Fruit fly (Drosophila melanogaster): ENCODE measurements around the gene Stt3A.

Stt3A gene

dm6 chrX:21044831-21045447, 8.8 kb downstream of the Stt3A start, which contains the start of gene Cbs (continued):
- no peak for TF ChIP-seq HLH4C (GFP tag; IDR thresholded peaks at IDR 0.05; ENCODE audit: partially characterized antibody)
- peak; percentile 56 for TF ChIP-seq ind (GFP tag; optimal IDR thresholded peaks at IDR 0.05)
- TF ChIP-seq CG10147 (GFP tag; optimal IDR thresholded peaks at IDR 0.05): peak; percentile 52
- peak; percentile 66; the same call in 2 of the 3 replicates for TF ChIP-seq so (GFP tag; IDR thresholded peaks at IDR 0.05)
- peak; percentile 86 for TF ChIP-seq CG9932 (GFP tag; IDR thresholded peaks at IDR 0.05)
- TF ChIP-seq CG2199 (GFP tag; IDR thresholded peaks at IDR 0.05): no peak
- TF ChIP-seq fru (optimal IDR thresholded peaks at IDR 0.05): no peak
- peak; percentile 45 for TF ChIP-seq ara (GFP tag; IDR thresholded peaks at IDR 0.05)
- TF ChIP-seq Gsc (GFP tag; IDR thresholded peaks at IDR 0.05): no peak
- TF ChIP-seq Poxn (GFP tag; IDR thresholded peaks at IDR 0.05): peak; percentile 43; the same call in 1 of the 2 replicates
- TF ChIP-seq CG2129 (GFP tag; IDR thresholded peaks at IDR 0.05; ENCODE audit: partially characterized antibody): no peak
- peak; percentile 32 to 59 for TF ChIP-seq dpn (GFP tag; optimal IDR thresholded peaks at IDR 0.05)
- TF ChIP-seq cas (GFP tag; IDR thresholded peaks at IDR 0.05): peak; percentile 50; the same call in 1 of the 2 replicates
- TF ChIP-seq CG8290 (GFP tag; optimal IDR thresholded peaks at IDR 0.05): no peak
- TF ChIP-seq CG8290 (tag; optimal IDR thresholded peaks at IDR 0.05): peak in 1 of 2 experiments; percentile 76
- no peak for TF ChIP-seq CTCF (GFP tag; optimal IDR thresholded peaks at IDR 0.05)
- peak; percentile 43; the same call in 1 of the 2 replicates for TF ChIP-seq ttk (GFP tag; IDR thresholded peaks at IDR 0.05)
- no peak for TF ChIP-seq p53 (GFP tag; optimal IDR thresholded peaks at IDR 0.05)
- no peak for TF ChIP-seq Bdp1 (GFP tag; optimal IDR thresholded peaks at IDR 0.05)
- 0 out of 2 replicates have a peak, but pooled peaks have one; percentile 25 for TF ChIP-seq CG31224 (GFP tag; IDR thresholded peaks at IDR 0.05)
- TF ChIP-seq Bteb2 (GFP tag; optimal IDR thresholded peaks at IDR 0.05): no peak
- TF ChIP-seq CG15696 (tag; optimal IDR thresholded peaks at IDR 0.05): peak; percentile 49
- TF ChIP-seq sug (tag; optimal IDR thresholded peaks at IDR 0.05): peak; percentile 42
- peak; percentile 35 for TF ChIP-seq Asciz (GFP tag; optimal IDR thresholded peaks at IDR 0.05)
- TF ChIP-seq bsh (GFP tag; optimal IDR thresholded peaks at IDR 0.05): peak in 1 of 2 experiments; percentile 59
- TF ChIP-seq CG11398 (GFP tag; optimal IDR thresholded peaks at IDR 0.05): no peak
- no peak for TF ChIP-seq mld (GFP tag; IDR thresholded peaks at IDR 0.05; ENCODE audit: partially characterized antibody)
- TF ChIP-seq zfh2 (GFP tag; optimal IDR thresholded peaks at IDR 0.05): peak; percentile 24
- TF ChIP-seq CG3065 (GFP tag; optimal IDR thresholded peaks at IDR 0.05): no peak
- TF ChIP-seq lov (optimal IDR thresholded peaks at IDR 0.05): no peak
- TF ChIP-seq lov (GFP tag; IDR thresholded peaks at IDR 0.05): 0 out of 3 replicates have a peak, but pooled peaks have one; percentile 37
- TF ChIP-seq crc (GFP tag; optimal IDR thresholded peaks at IDR 0.05): no peak
- TF ChIP-seq CG11504 (tag; optimal IDR thresholded peaks at IDR 0.05): peak; percentile 72
- TF ChIP-seq HLHmδ (GFP tag; optimal IDR thresholded peaks at IDR 0.05): no peak
- peak; percentile 47 for TF ChIP-seq CG12942 (GFP tag; optimal IDR thresholded peaks at IDR 0.05)
- TF ChIP-seq sens (GFP tag): peak; percentile 75
- TF ChIP-seq Dip3 (GFP tag; optimal IDR thresholded peaks at IDR 0.05): peak; percentile 9
- TF ChIP-seq Oaz (GFP tag; IDR thresholded peaks at IDR 0.05): 0 out of 2 replicates have a peak, but pooled peaks have one; percentile 39
- TF ChIP-seq Tbp (GFP tag; optimal IDR thresholded peaks at IDR 0.05): no peak
- TF ChIP-seq CG17612 (GFP tag; IDR thresholded peaks at IDR 0.05): peak; percentile 61; the same call in 1 of the 2 replicates
- no peak for TF ChIP-seq Doc3 (GFP tag; IDR thresholded peaks at IDR 0.05; ENCODE audit: partially characterized antibody)
- TF ChIP-seq Elba2 (GFP tag; optimal IDR thresholded peaks at IDR 0.05): no peak
- TF ChIP-seq Hmr (GFP tag; optimal IDR thresholded peaks at IDR 0.05): peak; percentile 66
- TF ChIP-seq CG6765 (GFP tag; optimal IDR thresholded peaks at IDR 0.05): peak; percentile 41
- TF ChIP-seq CG6175 (GFP tag; IDR thresholded peaks at IDR 0.05): 0 out of 3 replicates have a peak, but pooled peaks have one; percentile 23
- no peak for TF ChIP-seq ac (GFP tag; optimal IDR thresholded peaks at IDR 0.05)
- TF ChIP-seq oc (tag; optimal IDR thresholded peaks at IDR 0.05): no peak
- TF ChIP-seq Atf6 (GFP tag; IDR thresholded peaks at IDR 0.05): peak; percentile 67
- TF ChIP-seq pum (GFP tag; optimal IDR thresholded peaks at IDR 0.05): no peak
- TF ChIP-seq Lpt (GFP tag; optimal IDR thresholded peaks at IDR 0.05): no peak
- no peak for TF ChIP-seq CG8478 (optimal IDR thresholded peaks at IDR 0.05)
- TF ChIP-seq CG8281 (tag; optimal IDR thresholded peaks at IDR 0.05): peak; percentile 26
